Fruit fly (Drosophila melanogaster) whole organism, embryonic: Measurements from ENCODE around the gene CG13884.

Source experiments
- Aef1 ChIP-seq: fragments of 200-800 bp; sonication (Bioruptor generic); IDR thresholded peaks from 3 replicates; pipeline ENCODE4 v1.3.6; 2022; ENCODE audit warnings: missing biosample characterization, missing genetic modification characterization
- Blimp-1 ChIP-seq: fragments of 200-800 bp; sonication (Bioruptor generic); optimal IDR thresholded peaks from 3 replicates; lab custom pipeline; 2018; ENCODE audit warnings: missing biosample characterization, missing genetic modification characterization, mild to moderate bottlenecking, moderate library complexity, missing genetic modification reagents
- CG10267 ChIP-seq: fragments of 200-800 bp; sonication (Bioruptor generic); optimal IDR thresholded peaks from 2 replicates; lab custom pipeline; 2018; ENCODE audit warnings: missing biosample characterization, mild to moderate bottlenecking, missing genetic modification characterization, moderate library complexity
- CG10543 ChIP-seq: fragments of 200-800 bp; sonication (Bioruptor generic); optimal IDR thresholded peaks from 3 replicates; lab custom pipeline; 2017; ENCODE audit warnings: missing biosample characterization, mild to moderate bottlenecking, missing genetic modification characterization, moderate library complexity
- CG10654 ChIP-seq: fragments of 200-800 bp; sonication (Bioruptor generic); optimal IDR thresholded peaks from 2 replicates; lab custom pipeline; 2016; ENCODE audit warnings: missing biosample characterization, missing genetic modification characterization
- CG12299 ChIP-seq: fragments of 200-800 bp; sonication (Bioruptor generic); optimal IDR thresholded peaks from 2 replicates; lab custom pipeline; 2018; ENCODE audit warnings: missing biosample characterization, mild to moderate bottlenecking, missing genetic modification characterization
- CG12769 ChIP-seq: fragments of 200-800 bp; sonication (Bioruptor generic); optimal IDR thresholded peaks from 2 replicates; lab custom pipeline; 2019; ENCODE audit warnings: missing biosample characterization, mild to moderate bottlenecking, missing genetic modification characterization, moderate library complexity
- CG14441 ChIP-seq: fragments of 200-800 bp; sonication (Bioruptor generic); IDR thresholded peaks from 2 replicates; pipeline ENCODE4 v1.3.6; 2022; ENCODE audit warnings: missing biosample characterization, missing genetic modification characterization
- CG1647 ChIP-seq: fragments of 200-800 bp; sonication (Bioruptor generic); optimal IDR thresholded peaks from 3 replicates; lab custom pipeline; 2016; ENCODE audit warnings: missing biosample characterization, missing genetic modification characterization
- CG17186 ChIP-seq: fragments of 200-800 bp; sonication (Bioruptor generic); optimal IDR thresholded peaks from 3 replicates; lab custom pipeline; 2017; ENCODE audit warnings: missing biosample characterization, missing genetic modification reagents, missing genetic modification characterization
- CG17385 ChIP-seq: fragments of 200-800 bp; sonication (Bioruptor generic); optimal IDR thresholded peaks from 3 replicates; lab custom pipeline; 2018; ENCODE audit warnings: missing biosample characterization, mild to moderate bottlenecking, missing genetic modification characterization
- CG18262 ChIP-seq: fragments of 200-800 bp; optimal IDR thresholded peaks from 3 replicates; lab custom pipeline; 2019; ENCODE audit warnings: missing biosample characterization, mild to moderate bottlenecking, missing genetic modification characterization, moderate library complexity
- CG4730 ChIP-seq: fragments of 200-800 bp; sonication (Bioruptor generic); IDR thresholded peaks from 2 replicates; pipeline ENCODE4 v1.3.6; 2022; ENCODE audit warnings: missing biosample characterization, missing genetic modification characterization
- CG6689 ChIP-seq: fragments of 200-800 bp; sonication (Bioruptor generic); IDR thresholded peaks from 2 replicates; pipeline ENCODE4 v1.3.6; 2022; ENCODE audit warnings: missing biosample characterization, missing genetic modification characterization
- CG7372 ChIP-seq: fragments of 200-800 bp; sonication (Bioruptor generic); IDR thresholded peaks from 2 replicates; pipeline ENCODE4 v1.3.6; 2022; ENCODE audit warnings: missing biosample characterization, missing genetic modification characterization
- CG7745 ChIP-seq: fragments of 200-800 bp; sonication (Bioruptor generic); optimal IDR thresholded peaks from 2 replicates; lab custom pipeline; 2018; ENCODE audit warnings: missing biosample characterization, mild to moderate bottlenecking, missing genetic modification characterization, moderate library complexity
- CG8944 ChIP-seq: fragments of 200-800 bp; sonication (Bioruptor generic); optimal IDR thresholded peaks from 3 replicates; lab custom pipeline; 2016; ENCODE audit warnings: missing biosample characterization, missing genetic modification characterization
- CG9437 ChIP-seq: fragments of 200-800 bp; sonication (Bioruptor generic); optimal IDR thresholded peaks from 2 replicates; lab custom pipeline; 2018; ENCODE audit warnings: missing biosample characterization, mild to moderate bottlenecking, missing genetic modification characterization
- CG9727 ChIP-seq: fragments of 200-800 bp; sonication (Bioruptor generic); optimal IDR thresholded peaks from 3 replicates; lab custom pipeline; 2017; ENCODE audit warnings: missing biosample characterization, mild to moderate bottlenecking, missing genetic modification characterization
- Dip2 ChIP-seq: fragments of 200-800 bp; sonication (Bioruptor generic); IDR thresholded peaks from 2 replicates; pipeline ENCODE4 v1.3.6; 2022; ENCODE audit warnings: missing biosample characterization, missing genetic modification characterization
- Dip3 ChIP-seq: fragments of 200-800 bp; sonication (Bioruptor generic); optimal IDR thresholded peaks from 3 replicates; lab custom pipeline; 2016; ENCODE audit warnings: missing biosample characterization, missing genetic modification characterization
- Doc3 ChIP-seq: fragments of 200-800 bp; sonication (Bioruptor generic); IDR thresholded peaks from 3 replicates; pipeline ENCODE4 v1.3.6; 2022; ENCODE audit warnings: missing biosample characterization, missing genetic modification characterization; ENCODE audit not compliant: partially characterized antibody
- Ets65A ChIP-seq: fragments of 200-800 bp; sonication (Bioruptor generic); peaks from one replicate; lab custom pipeline; 2016; ENCODE audit warnings: missing biosample characterization, missing genetic modification characterization
- Ets97D ChIP-seq: fragments of 200-800 bp; sonication (Bioruptor generic); optimal IDR thresholded peaks from 3 replicates; lab custom pipeline; 2016; ENCODE audit warnings: missing biosample characterization, missing genetic modification characterization
- Gsc ChIP-seq: fragments of 200-800 bp; sonication (Bioruptor generic); IDR thresholded peaks from 2 replicates; pipeline ENCODE4 v1.3.6; 2022; ENCODE audit warnings: missing biosample characterization, missing genetic modification characterization
- Gug ChIP-seq: fragments of 200-800 bp; sonication (Bioruptor generic); IDR thresholded peaks from 4 replicates; pipeline ENCODE4 v1.3.6; 2022; ENCODE audit warnings: missing biosample characterization, missing genetic modification characterization
- H2.0 ChIP-seq: fragments of 200-800 bp; sonication (Bioruptor generic); IDR thresholded peaks from 2 replicates; pipeline ENCODE4 v1.3.6; 2022; ENCODE audit warnings: missing biosample characterization, missing genetic modification characterization
- HLHmδ ChIP-seq: fragments of 200-800 bp; sonication (Bioruptor generic); optimal IDR thresholded peaks from 2 replicates; lab custom pipeline; 2018; ENCODE audit warnings: missing biosample characterization, mild to moderate bottlenecking, missing genetic modification characterization, moderate library complexity
- Hr3 ChIP-seq: fragments of 200-800 bp; sonication (Bioruptor generic); optimal IDR thresholded peaks from 3 replicates; lab custom pipeline; 2016; ENCODE audit warnings: missing biosample characterization, missing genetic modification characterization
- Max ChIP-seq: fragments of 200-800 bp; sonication (Bioruptor generic); optimal IDR thresholded peaks from 2 replicates; lab custom pipeline; 2016; ENCODE audit warnings: missing biosample characterization, mild to moderate bottlenecking, missing genetic modification characterization
- Meics ChIP-seq: fragments of 200-800 bp; sonication (Bioruptor generic); optimal IDR thresholded peaks from 2 replicates; lab custom pipeline; 2017; ENCODE audit warnings: missing biosample characterization, mild to moderate bottlenecking, missing genetic modification characterization
- NFAT ChIP-seq: fragments of 200-800 bp; sonication (Bioruptor generic); IDR thresholded peaks from 2 replicates; pipeline ENCODE4 v1.3.6; 2022; ENCODE audit warnings: missing biosample characterization, missing genetic modification characterization
- Nf-YB ChIP-seq: fragments of 200-800 bp; sonication (Bioruptor generic); optimal IDR thresholded peaks from 3 replicates; lab custom pipeline; 2019; ENCODE audit warnings: missing biosample characterization, mild to moderate bottlenecking, missing genetic modification characterization, moderate library complexity
- Oaz ChIP-seq: fragments of 200-800 bp; sonication (Bioruptor generic); IDR thresholded peaks from 2 replicates; pipeline ENCODE4 v1.3.6; 2022; ENCODE audit warnings: missing biosample characterization, missing genetic modification characterization
- Sox100B ChIP-seq: fragments of 200-800 bp; sonication (Bioruptor generic); optimal IDR thresholded peaks from 3 replicates; lab custom pipeline; 2018; ENCODE audit warnings: missing biosample characterization, mild to moderate bottlenecking, missing genetic modification characterization
- ci ChIP-seq: fragments of 200-800 bp; sonication (Bioruptor generic); IDR thresholded peaks from 3 replicates; pipeline ENCODE4 v1.3.6; 2022; ENCODE audit warnings: missing biosample characterization, missing genetic modification characterization
- ems ChIP-seq: fragments of 200-800 bp; sonication (Bioruptor generic); optimal IDR thresholded peaks from 3 replicates; lab custom pipeline; 2016; ENCODE audit warnings: missing biosample characterization, missing genetic modification characterization
- eve ChIP-seq, 2 experiments: fragments of >200 bp; optimal IDR thresholded peaks; 2 replicates each; lab custom pipeline; 2017; ENCODE audit warnings: missing biosample characterization in 2 of 2, missing genetic modification characterization in 2 of 2
- fd102C ChIP-seq: fragments of 200-800 bp; sonication (Bioruptor generic); optimal IDR thresholded peaks from 2 replicates; lab custom pipeline; 2018; ENCODE audit warnings: missing biosample characterization, mild to moderate bottlenecking, missing genetic modification characterization, moderate library complexity
- grau ChIP-seq: fragments of 200-800 bp; optimal IDR thresholded peaks from 3 replicates; lab custom pipeline; 2019; ENCODE audit warnings: missing biosample characterization, mild to moderate bottlenecking, missing genetic modification characterization, moderate library complexity
- ken ChIP-seq: fragments of 200-800 bp; sonication (Bioruptor generic); IDR thresholded peaks from 3 replicates; pipeline ENCODE4 v1.3.6; 2022; ENCODE audit warnings: missing biosample characterization, missing genetic modification characterization
- lab ChIP-seq: fragments of 200-800 bp; sonication (Bioruptor generic); optimal IDR thresholded peaks from 3 replicates; lab custom pipeline; 2017; ENCODE audit warnings: missing biosample characterization, missing genetic modification characterization, mild to moderate bottlenecking, moderate library complexity, missing genetic modification reagents
- p53 ChIP-seq: fragments of 200-800 bp; sonication (Bioruptor generic); optimal IDR thresholded peaks from 2 replicates; lab custom pipeline; 2016; ENCODE audit warnings: missing biosample characterization, missing genetic modification characterization
- pan ChIP-seq, 4 experiments: fragments of >200 bp in 3 of 4; fragments of 200-800 bp in 1 of 4; sonication (Bioruptor generic) in 1 of 4; optimal IDR thresholded peaks in 3 of 4; IDR thresholded peaks in 1 of 4; 2 replicates each; pipeline versions ENCODE4 v1.3.6 to Lab custom; 2017 to 2022; ENCODE audit warnings: missing biosample characterization in 2 of 4, missing genetic modification characterization in 2 of 4, mixed read lengths in 1 of 4
- salm ChIP-seq: fragments of 200-800 bp; sonication (Bioruptor generic); optimal IDR thresholded peaks from 2 replicates; lab custom pipeline; 2018; ENCODE audit warnings: missing biosample characterization, mild to moderate bottlenecking, missing genetic modification characterization
- trh ChIP-seq: fragments of 200-800 bp; sonication (Bioruptor generic); optimal IDR thresholded peaks from 2 replicates; lab custom pipeline; 2016; ENCODE audit warnings: missing biosample characterization, missing genetic modification characterization
- unpg ChIP-seq: fragments of 200-800 bp; sonication (Bioruptor generic); optimal IDR thresholded peaks from 3 replicates; lab custom pipeline; 2018; ENCODE audit warnings: missing biosample characterization, mild to moderate bottlenecking, missing genetic modification characterization, moderate library complexity
- vfl ChIP-seq: fragments of 200-800 bp; sonication (Bioruptor generic); optimal IDR thresholded peaks from 2 replicates; lab custom pipeline; 2016; ENCODE audit warnings: missing biosample characterization, missing genetic modification characterization

CG13884 gene

DNA sequence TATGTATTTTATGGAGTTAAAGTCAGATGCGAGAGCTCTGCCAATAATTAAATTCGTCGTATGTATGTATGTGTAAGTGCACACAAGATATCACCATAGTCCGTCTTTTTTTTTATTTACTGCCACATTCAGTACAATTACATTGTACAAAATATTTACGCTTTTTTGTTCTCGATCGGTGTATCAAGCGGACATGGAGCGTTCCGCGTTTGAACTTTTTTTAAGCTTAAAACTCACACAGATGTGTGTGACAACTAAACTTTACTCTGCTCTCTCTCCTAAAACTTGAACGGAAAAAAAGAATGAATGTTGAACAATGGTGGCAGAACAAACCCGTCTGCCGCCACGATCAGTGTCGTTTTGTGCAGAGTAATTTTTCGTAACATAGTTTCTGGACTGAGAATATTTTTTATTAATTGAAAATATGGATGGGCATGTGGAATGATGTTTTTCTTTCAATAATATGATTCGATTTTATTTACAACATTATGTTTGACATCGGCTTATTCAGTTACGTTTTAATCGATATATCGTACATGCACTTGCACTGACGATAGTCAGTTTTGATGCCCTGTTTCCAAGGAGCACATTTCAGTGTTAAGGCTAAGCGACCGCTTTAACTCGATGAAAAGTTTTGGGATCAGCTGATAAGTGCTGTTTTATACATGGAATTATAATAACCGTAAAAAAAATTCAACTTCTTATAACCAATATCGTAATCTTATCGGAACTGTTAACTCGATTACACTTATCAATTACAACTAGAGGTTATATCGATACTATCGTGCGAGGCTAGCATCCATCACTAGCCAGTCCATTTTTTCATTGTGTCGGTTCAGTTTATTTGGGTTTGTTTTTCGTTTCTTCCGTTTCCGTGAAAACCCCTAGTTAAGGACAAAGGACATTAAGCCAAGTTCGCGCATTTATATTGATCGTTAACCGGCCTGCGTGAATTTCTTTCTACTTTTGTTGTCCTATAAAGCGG lies 19.3 kb downstream of the CG13884 start, which contains the start of gene mth:
mth (minus strand) TSS at position 302 of the 985 bp plus-strand sequence.
- TF ChIP-seq CG7372 (no peak), CG12769 (tag; lab: Kevin White, UChicago) (peak; percentile 49), fd102C (GFP tag; lab: Kevin White, UChicago) (no peak), CG6689 (GFP tag; lab: Robert Waterston, UW) (peak; percentile 28; the same call in 1 of the 2 replicates), Oaz (GFP tag; lab: Robert Waterston, UW) (no peak), CG10267 (tag; lab: Kevin White, UChicago) (peak; percentile 70), Meics (peak; percentile 8), CG18262 (tag; lab: Kevin White, UChicago) (peak; percentile 49), Doc3 (GFP tag; lab: Robert Waterston, UW) (peak; percentile 99), Nf-YB (no peak), CG9437 (peak; percentile 89), CG7745 (tag; lab: Kevin White, UChicago) (no peak), CG14441 (GFP tag; lab: Robert Waterston, UW) (peak; percentile 52; the same call in 1 of the 2 replicates), unpg (no peak), grau (tag; lab: Kevin White, UChicago) (peak; percentile 49), CG4730 (GFP tag; lab: Robert Waterston, UW) (no peak), CG17385 (GFP tag; lab: Kevin White, UChicago) (no peak), vfl (GFP tag; lab: Kevin White, UChicago) (peak; percentile 5), NFAT (GFP tag; lab: Robert Waterston, UW) (no peak), ci (GFP tag; lab: Robert Waterston, UW) (0 out of 3 replicates have a peak, but pooled peaks have one; percentile 45), Hr3 (GFP tag; lab: Kevin White, UChicago) (no peak), salm (no peak), lab (GFP tag; lab: Kevin White, UChicago) (peak; percentile 8), CG17186 (GFP tag; lab: Kevin White, UChicago) (peak; percentile 73), CG10543 (GFP tag; lab: Kevin White, UChicago) (no peak), HLHmδ (no peak), trh (GFP tag; lab: Kevin White, UChicago) (no peak), Dip3 (GFP tag; lab: Kevin White, UChicago) (peak; percentile 57), eve (GFP tag; optimal IDR thresholded peaks at IDR 0.05; lab: Kevin White, UChicago) (peak in 1 of 2 experiments; percentile 72), Sox100B (GFP tag; lab: Kevin White, UChicago) (peak; percentile 22), Blimp-1 (GFP tag; lab: Kevin White, UChicago) (peak; percentile 9), H2.0 (GFP tag; lab: Robert Waterston, UW) (no peak), Gug (GFP tag; lab: Robert Waterston, UW) (peak; percentile 48; the same call in 1 of the 4 replicates), Ets97D (peak; percentile 77), Max (GFP tag; lab: Kevin White, UChicago) (peak; percentile 31), Gsc (no peak), Aef1 (GFP tag; lab: Robert Waterston, UW) (no peak; the same call in 2 of the 3 replicates), Dip2 (GFP tag; lab: Robert Waterston, UW) (no peak), ems (peak; percentile 45), pan (optimal IDR thresholded peaks at IDR 0.05; lab: Kevin White, UChicago) (no peak), pan (GFP tag; optimal IDR thresholded peaks at IDR 0.05 in 1 of 2, IDR thresholded peaks at IDR 0.05 in 1 of 2) (peak in 1 of 2 experiments; percentile 22), ken (peak; percentile 58; the same call in 1 of the 3 replicates), CG8944 (GFP tag; lab: Kevin White, UChicago) (peak; percentile 53), Ets65A (peak; percentile 97), CG1647 (GFP tag; lab: Kevin White, UChicago) (peak; percentile 7), p53 (GFP tag; lab: Kevin White, UChicago) (peak; percentile 18), CG10654 (no peak), CG12299 (tag; lab: Kevin White, UChicago) (no peak), CG9727 (GFP tag; lab: Kevin White, UChicago) (peak; percentile 75)
